Fruit fly (Drosophila melanogaster) whole organism, embryonic: ENCODE measurements around the gene CBP.

ENCODE experiments used
- Bteb2 ChIP-seq: fragments of 200-800 bp; sonication (Bioruptor generic); optimal IDR thresholded peaks from 2 replicates; lab custom pipeline; 2016; ENCODE audit warnings: missing biosample characterization, missing genetic modification characterization
- C15 ChIP-seq: fragments of 200-800 bp; sonication (Bioruptor generic); IDR thresholded peaks from 3 replicates; pipeline ENCODE4 v1.3.6; 2022; ENCODE audit warnings: missing biosample characterization, missing genetic modification characterization
- CG10959 ChIP-seq: fragments of 200-800 bp; sonication (Bioruptor generic); IDR thresholded peaks from 2 replicates; pipeline ENCODE4 v1.3.6; 2022; ENCODE audit warnings: missing biosample characterization, missing genetic modification characterization
- CG12942 ChIP-seq: fragments of 200-800 bp; sonication (Bioruptor generic); optimal IDR thresholded peaks from 3 replicates; lab custom pipeline; 2016; ENCODE audit warnings: missing biosample characterization, missing genetic modification characterization
- CG18011 ChIP-seq: fragments of 200-800 bp; sonication (Bioruptor generic); optimal IDR thresholded peaks from 2 replicates; lab custom pipeline; 2017; ENCODE audit warnings: missing biosample characterization, missing genetic modification characterization, mild to moderate bottlenecking, moderate library complexity, missing genotype
- CG2199 ChIP-seq: fragments of 200-800 bp; sonication (Bioruptor generic); IDR thresholded peaks from 3 replicates; pipeline ENCODE4 v1.3.6; 2022; ENCODE audit warnings: missing biosample characterization, missing genetic modification characterization
- CG2875 ChIP-seq: fragments of 200-800 bp; sonication (Bioruptor generic); optimal IDR thresholded peaks from 2 replicates; lab custom pipeline; 2017; ENCODE audit warnings: missing biosample characterization, mild to moderate bottlenecking, missing genetic modification characterization, missing genetic modification reagents
- CG2889 ChIP-seq: fragments of 200-800 bp; sonication (Bioruptor generic); IDR thresholded peaks from 3 replicates; pipeline ENCODE4 v1.3.6; 2022; ENCODE audit warnings: missing biosample characterization, missing genetic modification characterization
- CG30020 ChIP-seq: fragments of 200-800 bp; optimal IDR thresholded peaks from 2 replicates; lab custom pipeline; 2019; ENCODE audit warnings: missing biosample characterization, mild to moderate bottlenecking, missing genetic modification characterization, moderate library complexity
- CG30403 ChIP-seq: fragments of 200-800 bp; sonication (Bioruptor generic); optimal IDR thresholded peaks from 3 replicates; lab custom pipeline; 2016; ENCODE audit warnings: missing biosample characterization, missing genetic modification characterization
- CG32767 ChIP-seq: fragments of 200-800 bp; sonication (Bioruptor generic); IDR thresholded peaks from 2 replicates; pipeline ENCODE4 v1.3.6; 2022; ENCODE audit warnings: missing biosample characterization, missing genetic modification characterization
- CG3407 ChIP-seq: fragments of 200-800 bp; sonication (Bioruptor generic); optimal IDR thresholded peaks from 2 replicates; lab custom pipeline; 2018; ENCODE audit warnings: missing biosample characterization, mild to moderate bottlenecking, missing genetic modification characterization
- CG3838 ChIP-seq: fragments of 200-800 bp; sonication (Bioruptor generic); optimal IDR thresholded peaks from 3 replicates; lab custom pipeline; 2016; ENCODE audit warnings: missing biosample characterization, missing genetic modification characterization
- CG4360 ChIP-seq: fragments of 200-800 bp; sonication (Bioruptor generic); IDR thresholded peaks from 2 replicates; pipeline ENCODE4 v1.3.6; 2022; ENCODE audit warnings: missing biosample characterization, missing genetic modification characterization
- CG4617 ChIP-seq: fragments of 200-800 bp; sonication (Bioruptor generic); optimal IDR thresholded peaks from 3 replicates; lab custom pipeline; 2016; ENCODE audit warnings: missing biosample characterization, missing genetic modification characterization, borderline replicate concordance
- CG6791 ChIP-seq: fragments of 200-800 bp; sonication (Bioruptor generic); IDR thresholded peaks from 3 replicates; pipeline ENCODE4 v1.3.6; 2022; ENCODE audit warnings: missing biosample characterization, missing genetic modification characterization; ENCODE audit not compliant: partially characterized antibody
- CG8359 ChIP-seq: fragments of 200-800 bp; sonication (Bioruptor generic); optimal IDR thresholded peaks from 2 replicates; lab custom pipeline; 2017; ENCODE audit warnings: missing biosample characterization, mild to moderate bottlenecking, missing genetic modification characterization, borderline replicate concordance
- Dip3 ChIP-seq: fragments of 200-800 bp; sonication (Bioruptor generic); optimal IDR thresholded peaks from 3 replicates; lab custom pipeline; 2016; ENCODE audit warnings: missing biosample characterization, missing genetic modification characterization
- Dll ChIP-seq: fragments of 200-800 bp; sonication (Bioruptor generic); IDR thresholded peaks from 4 replicates; pipeline ENCODE4 v1.3.6; 2022; ENCODE audit warnings: missing biosample characterization, missing genetic modification characterization; ENCODE audit not compliant: partially characterized antibody
- Fer2 ChIP-seq: fragments of 200-800 bp; sonication (Bioruptor generic); optimal IDR thresholded peaks from 2 replicates; lab custom pipeline; 2018; ENCODE audit warnings: missing biosample characterization, mild to moderate bottlenecking, missing genetic modification characterization, moderate library complexity
- Hand ChIP-seq: fragments of 200-800 bp; sonication (Bioruptor generic); optimal IDR thresholded peaks from 2 replicates; lab custom pipeline; 2017; ENCODE audit warnings: mild to moderate bottlenecking, missing biosample characterization, missing genetic modification reagents, missing genetic modification characterization
- Hr78 ChIP-seq, 2 experiments: fragments of 200-800 bp in 1 of 2; fragments of >200 bp in 1 of 2; sonication (Bioruptor generic) in 1 of 2; optimal IDR thresholded peaks; 2 replicates each; lab custom pipeline; 2017 to 2019; ENCODE audit warnings: missing biosample characterization in 2 of 2, missing genetic modification characterization in 2 of 2, mild to moderate bottlenecking in 1 of 2, moderate library complexity in 1 of 2
- MBD-R2 ChIP-seq: fragments of 200-800 bp; sonication (Bioruptor generic); IDR thresholded peaks from 2 replicates; pipeline ENCODE4 v1.3.6; 2022; ENCODE audit warnings: missing biosample characterization, missing genetic modification characterization
- Oaz ChIP-seq: fragments of 200-800 bp; sonication (Bioruptor generic); IDR thresholded peaks from 2 replicates; pipeline ENCODE4 v1.3.6; 2022; ENCODE audit warnings: missing biosample characterization, missing genetic modification characterization
- PHDP ChIP-seq: fragments of 200-800 bp; sonication (Bioruptor generic); optimal IDR thresholded peaks from 3 replicates; lab custom pipeline; 2018; ENCODE audit warnings: missing biosample characterization, mild to moderate bottlenecking, missing genetic modification characterization, moderate library complexity
- Trl ChIP-seq, 3 experiments: fragments of >200 bp in 2 of 3; fragments of 200-800 bp in 1 of 3; sonication (Bioruptor generic) in 1 of 3; optimal IDR thresholded peaks; 2 replicates in 1 of 3; 3 replicates in 2 of 3; lab custom pipeline; 2016 to 2017; ENCODE audit warnings: missing biosample characterization in 1 of 3, missing genetic modification characterization in 1 of 3
- YL-1 ChIP-seq: fragments of 200-800 bp; sonication (Bioruptor generic); optimal IDR thresholded peaks from 3 replicates; lab custom pipeline; 2017; ENCODE audit warnings: missing biosample characterization, mild to moderate bottlenecking, missing genetic modification characterization
- ap ChIP-seq: fragments of 200-800 bp; sonication (Bioruptor generic); IDR thresholded peaks from 2 replicates; pipeline ENCODE4 v1.3.6; 2022; ENCODE audit warnings: missing biosample characterization, missing genetic modification characterization
- chinmo ChIP-seq: fragments of 200-800 bp; sonication (Bioruptor generic); IDR thresholded peaks from 4 replicates; pipeline ENCODE4 v1.3.6; 2022; ENCODE audit warnings: missing biosample characterization, missing genetic modification characterization; ENCODE audit not compliant: partially characterized antibody
- dati ChIP-seq: fragments of 200-800 bp; sonication (Bioruptor generic); IDR thresholded peaks from 2 replicates; pipeline ENCODE4 v1.3.6; 2022; ENCODE audit warnings: missing biosample characterization, missing genetic modification characterization
- dysf ChIP-seq: fragments of 200-800 bp; sonication (Bioruptor generic); IDR thresholded peaks from 3 replicates; pipeline ENCODE4 v1.3.6; 2022; ENCODE audit warnings: missing biosample characterization, missing genetic modification characterization
- ems ChIP-seq: fragments of 200-800 bp; sonication (Bioruptor generic); optimal IDR thresholded peaks from 3 replicates; lab custom pipeline; 2016; ENCODE audit warnings: missing biosample characterization, missing genetic modification characterization
- fd102C ChIP-seq: fragments of 200-800 bp; sonication (Bioruptor generic); optimal IDR thresholded peaks from 2 replicates; lab custom pipeline; 2018; ENCODE audit warnings: missing biosample characterization, mild to moderate bottlenecking, missing genetic modification characterization, moderate library complexity
- gcm ChIP-seq: fragments of 200-800 bp; sonication (Bioruptor generic); optimal IDR thresholded peaks from 2 replicates; lab custom pipeline; 2019; ENCODE audit warnings: missing biosample characterization, mild to moderate bottlenecking, missing genetic modification characterization, moderate library complexity
- ind ChIP-seq: fragments of 200-800 bp; sonication (Bioruptor generic); optimal IDR thresholded peaks from 3 replicates; lab custom pipeline; 2016; ENCODE audit warnings: missing biosample characterization, missing genetic modification characterization
- nmo ChIP-seq: fragments of 200-800 bp; sonication (Bioruptor generic); optimal IDR thresholded peaks from 2 replicates; lab custom pipeline; 2018; ENCODE audit warnings: missing biosample characterization, mild to moderate bottlenecking, missing genetic modification characterization, moderate library complexity
- p53 ChIP-seq: fragments of 200-800 bp; sonication (Bioruptor generic); optimal IDR thresholded peaks from 2 replicates; lab custom pipeline; 2016; ENCODE audit warnings: missing biosample characterization, missing genetic modification characterization
- pan ChIP-seq, 4 experiments: fragments of >200 bp in 3 of 4; fragments of 200-800 bp in 1 of 4; sonication (Bioruptor generic) in 1 of 4; optimal IDR thresholded peaks in 3 of 4; IDR thresholded peaks in 1 of 4; 2 replicates each; pipeline versions ENCODE4 v1.3.6 to Lab custom; 2017 to 2022; ENCODE audit warnings: missing biosample characterization in 2 of 4, missing genetic modification characterization in 2 of 4, mixed read lengths in 1 of 4
- pnt ChIP-seq: fragments of 200-800 bp; sonication (Bioruptor generic); optimal IDR thresholded peaks from 3 replicates; lab custom pipeline; 2016; ENCODE audit warnings: missing biosample characterization, missing genetic modification characterization
- psq ChIP-seq: fragments of 200-800 bp; sonication (Bioruptor generic); optimal IDR thresholded peaks from 2 replicates; lab custom pipeline; 2017; ENCODE audit warnings: missing biosample characterization, missing genetic modification characterization
- sima ChIP-seq: fragments of 200-800 bp; sonication (Bioruptor generic); optimal IDR thresholded peaks from 2 replicates; lab custom pipeline; 2016; ENCODE audit warnings: missing biosample characterization, missing genetic modification characterization
- tin ChIP-seq: fragments of 200-800 bp; sonication (Bioruptor generic); optimal IDR thresholded peaks from 3 replicates; lab custom pipeline; 2016; ENCODE audit warnings: missing biosample characterization, missing genetic modification characterization
- tll ChIP-seq, 2 experiments: fragments of 200-800 bp in 1 of 2; fragments of >200 bp in 1 of 2; sonication (Bioruptor generic) in 1 of 2; optimal IDR thresholded peaks; 2 replicates each; lab custom pipeline; 2017 to 2019; ENCODE audit warnings: missing biosample characterization in 2 of 2, missing genetic modification characterization in 2 of 2, mild to moderate bottlenecking in 1 of 2, moderate library complexity in 1 of 2
- tna ChIP-seq: fragments of 200-800 bp; sonication (Bioruptor generic); IDR thresholded peaks from 2 replicates; pipeline ENCODE4 v1.3.6; 2022; ENCODE audit warnings: missing biosample characterization, missing genetic modification characterization; ENCODE audit not compliant: partially characterized antibody
- tx ChIP-seq: fragments of 200-800 bp; sonication (Bioruptor generic); optimal IDR thresholded peaks from 2 replicates; lab custom pipeline; 2016; ENCODE audit warnings: missing biosample characterization, missing genetic modification characterization
- vnd ChIP-seq: fragments of 200-800 bp; sonication (Bioruptor generic); IDR thresholded peaks from 3 replicates; pipeline ENCODE4 v1.3.6; 2022; ENCODE audit warnings: missing biosample characterization, missing genetic modification characterization; ENCODE audit not compliant: partially characterized antibody

The CBP gene

DNA sequence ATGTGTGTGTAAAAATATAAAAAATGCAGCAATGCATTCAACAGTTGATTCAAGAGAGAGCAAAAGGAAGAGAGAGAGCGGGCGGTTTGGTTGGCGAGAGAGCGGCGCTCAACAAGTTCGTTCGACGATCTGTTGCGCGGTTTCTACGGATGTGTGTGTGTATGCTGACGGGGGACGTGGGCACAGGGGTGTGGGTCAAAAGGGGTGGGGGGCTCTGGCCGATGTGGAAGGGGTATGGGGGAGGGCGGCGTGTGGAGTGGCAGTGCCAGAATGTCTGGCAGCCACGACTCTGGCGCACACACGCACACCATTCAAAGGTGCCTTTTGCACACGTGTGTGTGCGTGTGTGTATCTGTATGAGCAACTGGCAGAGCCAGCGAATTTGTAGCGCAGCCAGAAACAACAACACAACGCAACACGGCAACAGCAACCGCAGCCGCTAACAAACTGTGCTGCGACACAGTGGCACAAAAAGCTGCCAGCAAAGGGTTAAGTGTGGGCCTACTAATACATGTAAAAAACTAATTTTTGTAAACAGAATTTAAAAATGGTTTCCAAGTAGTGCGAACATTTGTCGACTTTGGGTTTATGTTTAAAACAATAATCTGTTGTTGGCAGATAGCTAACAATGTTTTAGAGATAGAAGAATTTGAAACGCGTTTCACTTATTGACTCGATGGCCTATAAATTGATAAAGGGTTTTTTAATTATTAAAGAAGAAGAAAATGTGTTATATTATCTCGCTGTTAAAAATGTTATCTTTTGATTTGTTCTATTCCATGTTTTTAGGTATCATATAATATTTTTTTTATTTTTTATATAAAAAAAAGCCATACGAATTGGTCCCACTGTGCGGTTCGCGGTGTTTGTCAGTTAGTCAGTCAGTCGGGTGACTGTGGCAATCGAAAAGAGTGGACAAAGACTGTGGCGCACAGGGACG, 30.3 kb upstream of the CBP start (continued):
- peak; percentile 97 for TF ChIP-seq nmo (GFP tag; lab: Kevin White, UChicago)
- TF ChIP-seq CG2875 (GFP tag; lab: Kevin White, UChicago): peak; percentile 92
- peak; percentile 37 for TF ChIP-seq CG4617 (GFP tag; lab: Kevin White, UChicago)
- peak; percentile 83 for TF ChIP-seq CG30020 (tag; lab: Kevin White, UChicago)
- 0 out of 2 replicates have a peak, but pooled peaks have one; percentile 7 for TF ChIP-seq MBD-R2
- no peak for TF ChIP-seq vnd (GFP tag; lab: Robert Waterston, UW)
- peak; percentile 62 for TF ChIP-seq CG3407 (GFP tag; lab: Kevin White, UChicago)
- TF ChIP-seq ems (GFP tag; lab: Kevin White, UChicago): peak; percentile 79
- peak; percentile 55; the same call in 1 of the 3 replicates for TF ChIP-seq CG2889 (GFP tag; lab: Robert Waterston, UW)
- peak; percentile 53 for TF ChIP-seq ap (GFP tag; lab: Robert Waterston, UW)
- TF ChIP-seq dati (GFP tag; lab: Robert Waterston, UW): 0 out of 2 replicates have a peak, but pooled peaks have one; percentile 21
- peak in 1 of 2 experiments; percentile 60 for TF ChIP-seq Hr78 (GFP tag; optimal IDR thresholded peaks at IDR 0.05; lab: Kevin White, UChicago)
- peak; percentile 71 for TF ChIP-seq Dip3
- peak; percentile 99 for TF ChIP-seq chinmo (GFP tag; lab: Robert Waterston, UW)
- TF ChIP-seq tll (GFP tag; optimal IDR thresholded peaks at IDR 0.05; lab: Kevin White, UChicago): no peak
- no peak for TF ChIP-seq tna
- TF ChIP-seq YL-1 (GFP tag; lab: Kevin White, UChicago): peak; percentile 75
- peak; percentile 89 for TF ChIP-seq tin
- no peak for TF ChIP-seq pan (optimal IDR thresholded peaks at IDR 0.05; lab: Kevin White, UChicago)
- TF ChIP-seq pan (GFP tag; optimal IDR thresholded peaks at IDR 0.05 in 1 of 2, IDR thresholded peaks at IDR 0.05 in 1 of 2): peak in 1 of 2 experiments; percentile 56
- no peak; the same call in 1 of the 2 replicates for TF ChIP-seq CG32767
- TF ChIP-seq Hand (GFP tag; lab: Kevin White, UChicago): peak; percentile 78
- TF ChIP-seq CG12942 (GFP tag; lab: Kevin White, UChicago): peak; percentile 75
- peak; percentile 91 for TF ChIP-seq PHDP (tag; lab: Kevin White, UChicago)
- TF ChIP-seq dysf (GFP tag; lab: Robert Waterston, UW): peak; percentile 87
- TF ChIP-seq CG30403 (GFP tag; lab: Kevin White, UChicago): peak; percentile 95
- TF ChIP-seq CG18011 (GFP tag; lab: Kevin White, UChicago): peak; percentile 59
- peak; percentile 86 for TF ChIP-seq ind (GFP tag; lab: Kevin White, UChicago)
- TF ChIP-seq CG4360 (GFP tag; lab: Robert Waterston, UW): peak; percentile 88
- peak; percentile 77 for TF ChIP-seq Bteb2 (GFP tag; lab: Kevin White, UChicago)
- peak; percentile 19 for TF ChIP-seq psq (GFP tag; lab: Kevin White, UChicago)
- TF ChIP-seq sima (GFP tag; lab: Kevin White, UChicago): no peak
- peak; percentile 26; the same call in 1 of the 3 replicates for TF ChIP-seq C15
- TF ChIP-seq CG6791 (GFP tag; lab: Robert Waterston, UW): no peak
- TF ChIP-seq Fer2: peak; percentile 72
- TF ChIP-seq p53 (GFP tag; lab: Kevin White, UChicago): peak; percentile 8
- TF ChIP-seq fd102C: peak; percentile 50
- TF ChIP-seq gcm (GFP tag; lab: Kevin White, UChicago): peak; percentile 89
- no peak for TF ChIP-seq CG2199 (GFP tag; lab: Robert Waterston, UW)
- peak; percentile 71 for TF ChIP-seq tx (GFP tag; lab: Kevin White, UChicago)
- TF ChIP-seq Oaz (GFP tag; lab: Robert Waterston, UW): peak; percentile 61
- TF ChIP-seq CG10959 (GFP tag; lab: Robert Waterston, UW): peak; percentile 39; the same call in 1 of the 2 replicates
- peak; percentile 83 to 95 for TF ChIP-seq Trl (optimal IDR thresholded peaks at IDR 0.05; lab: Kevin White, UChicago)
- TF ChIP-seq Trl (GFP tag; optimal IDR thresholded peaks at IDR 0.05; lab: Kevin White, UChicago): peak; percentile 53
- TF ChIP-seq CG8359: peak; percentile 84
- TF ChIP-seq CG3838 (GFP tag; lab: Kevin White, UChicago): peak; percentile 61
- peak; percentile 73 for TF ChIP-seq pnt (GFP tag; lab: Kevin White, UChicago)
- TF ChIP-seq Dll (GFP tag; lab: Robert Waterston, UW): no peak
